Worm (Caenorhabditis elegans) whole organism, young adult: Measurements from ENCODE around the gene srx-101.

Source experiments
- B0035.1 ChIP-seq: sonication (generic microtip); optimal IDR thresholded peaks from 2 replicates; lab custom pipeline; 2016; ENCODE audit warnings: missing genetic modification characterization, mild to moderate bottlenecking, missing compliant biosample characterization, missing genotype, missing genetic modification reagents
- B0261.1 ChIP-seq: sonication (generic microtip); optimal IDR thresholded peaks from 2 replicates; lab custom pipeline; 2016; ENCODE audit warnings: mild to moderate bottlenecking, missing genetic modification characterization, moderate library complexity, missing compliant biosample characterization
- C17E4.6 ChIP-seq: fragments of 200-800 bp; sonication (Bioruptor generic); IDR thresholded peaks from 2 replicates; pipeline ENCODE4 v1.3.6; 2022; ENCODE audit warnings: missing genetic modification reagents, missing genetic modification characterization, missing compliant biosample characterization
- D2030.7 ChIP-seq: fragments of 200-800 bp; sonication (Bioruptor generic); IDR thresholded peaks from 2 replicates; pipeline ENCODE4 v1.3.6; 2022; ENCODE audit warnings: missing genetic modification reagents, missing genetic modification characterization, missing compliant biosample characterization
- F10E7.11 ChIP-seq: sonication (generic microtip); optimal IDR thresholded peaks from 2 replicates; lab custom pipeline; 2017; ENCODE audit warnings: mild to moderate bottlenecking, missing genetic modification characterization, moderate library complexity, missing compliant biosample characterization
- F33H1.4 ChIP-seq: fragments of 200-800 bp; sonication (Bioruptor generic); IDR thresholded peaks from 2 replicates; pipeline ENCODE4 v1.3.6; 2022; ENCODE audit warnings: missing genetic modification reagents, missing genetic modification characterization, missing compliant biosample characterization
- F37B4.10 ChIP-seq: fragments of 200-800 bp; sonication (Bioruptor generic); IDR thresholded peaks from 2 replicates; pipeline ENCODE4 v1.3.6; 2022; ENCODE audit warnings: missing genetic modification characterization, missing compliant biosample characterization
- F52B5.7 ChIP-seq: sonication (generic microtip); optimal IDR thresholded peaks from 2 replicates; lab custom pipeline; 2016; ENCODE audit warnings: mild to moderate bottlenecking, missing genetic modification characterization, missing compliant biosample characterization
- F57C9.4 ChIP-seq: sonication (generic microtip); optimal IDR thresholded peaks from 2 replicates; lab custom pipeline; 2017; ENCODE audit warnings: mild to moderate bottlenecking, missing genetic modification characterization, missing compliant biosample characterization
- K12H6.12 ChIP-seq: fragments of 200-800 bp; sonication (Bioruptor generic); optimal IDR thresholded peaks from 2 replicates; lab custom pipeline; 2018; ENCODE audit warnings: mild to moderate bottlenecking, missing genetic modification characterization, missing compliant biosample characterization
- T07F8.4 ChIP-seq: sonication (generic microtip); optimal IDR thresholded peaks from 2 replicates; lab custom pipeline; 2016; ENCODE audit warnings: mild to moderate bottlenecking, missing genetic modification characterization, moderate library complexity, missing compliant biosample characterization
- akir-1 ChIP-seq: fragments of 200-800 bp; sonication (Bioruptor generic); optimal IDR thresholded peaks from 2 replicates; lab custom pipeline; 2018; ENCODE audit warnings: mild to moderate bottlenecking, missing genetic modification characterization, moderate library complexity, missing compliant biosample characterization
- attf-3 ChIP-seq: fragments of 200-800 bp; sonication (Bioruptor generic); conservative IDR thresholded peaks from 2 replicates; pipeline ENCODE4 v1.3.6; 2022; ENCODE audit warnings: missing genetic modification reagents, missing genetic modification characterization, missing compliant biosample characterization
- attf-5 ChIP-seq: fragments of 200-800 bp; sonication (Bioruptor generic); optimal IDR thresholded peaks from 2 replicates; lab custom pipeline; 2018; ENCODE audit warnings: mild to moderate bottlenecking, missing genetic modification characterization, missing compliant biosample characterization
- ccch-3 ChIP-seq: fragments of 200-800 bp; sonication (Bioruptor generic); optimal IDR thresholded peaks from 2 replicates; lab custom pipeline; 2018; ENCODE audit warnings: mild to moderate bottlenecking, missing genetic modification characterization, missing compliant biosample characterization
- cebp-1 ChIP-seq, 2 experiments: fragments of 200-800 bp in 1 of 2; sonication (Bioruptor generic) in 1 of 2; sonication (generic microtip) in 1 of 2; IDR thresholded peaks in 1 of 2; optimal IDR thresholded peaks in 1 of 2; 2 replicates each; pipeline versions ENCODE4 v1.3.6 to Lab custom; 2017 to 2022; ENCODE audit warnings: missing compliant biosample characterization in 2 of 2, missing genetic modification characterization in 2 of 2, mild to moderate bottlenecking in 1 of 2, missing genetic modification reagents in 1 of 2, moderate library complexity in 1 of 2
- ceh-100 ChIP-seq: fragments of 200-800 bp; sonication (Bioruptor generic); IDR thresholded peaks from 2 replicates; pipeline ENCODE4 v1.3.6; 2022; ENCODE audit warnings: missing genetic modification reagents, missing genetic modification characterization, missing compliant biosample characterization
- die-1 ChIP-seq: sonication (generic microtip); optimal IDR thresholded peaks from 2 replicates; lab custom pipeline; 2016; ENCODE audit warnings: missing genotype, mild to moderate bottlenecking, missing genetic modification characterization, missing compliant biosample characterization
- dox-1 ChIP-seq: fragments of 200-800 bp; sonication (Bioruptor generic); IDR thresholded peaks from 2 replicates; pipeline ENCODE4 v1.3.6; 2022; ENCODE audit warnings: missing genetic modification reagents, missing genetic modification characterization, missing compliant biosample characterization
- efl-1 ChIP-seq: fragments of 150-350 bp; optimal IDR thresholded peaks from 2 replicates; lab custom pipeline; 2014; ENCODE audit warnings: missing biosample characterization, missing genetic modification reagents, missing genetic modification characterization
- egl-44 ChIP-seq: fragments of 200-800 bp; sonication (Bioruptor generic); IDR thresholded peaks from 2 replicates; pipeline ENCODE4 v1.3.6; 2022; ENCODE audit warnings: missing genetic modification reagents, missing genetic modification characterization, missing compliant biosample characterization
- ets-4 ChIP-seq: fragments of 200-800 bp; sonication (Bioruptor generic); optimal IDR thresholded peaks from 2 replicates; lab custom pipeline; 2018; ENCODE audit warnings: mild to moderate bottlenecking, missing genetic modification characterization, missing compliant biosample characterization
- lag-1 ChIP-seq: fragments of 200-800 bp; sonication (Bioruptor generic); IDR thresholded peaks from 2 replicates; pipeline ENCODE4 v1.3.6; 2022; ENCODE audit warnings: missing genetic modification reagents, missing genetic modification characterization, missing compliant biosample characterization
- let-607 ChIP-seq, 2 experiments: fragments of 200-800 bp in 1 of 2; sonication (Bioruptor generic) in 1 of 2; sonication (generic microtip) in 1 of 2; optimal IDR thresholded peaks; 2 replicates each; lab custom pipeline; 2016 to 2018; ENCODE audit warnings: mild to moderate bottlenecking in 2 of 2, missing compliant biosample characterization in 2 of 2, missing genetic modification characterization in 2 of 2, moderate library complexity in 2 of 2, missing genotype in 1 of 2
- lin-26 ChIP-seq: fragments of 200-800 bp; sonication (Bioruptor generic); IDR thresholded peaks from 2 replicates; pipeline ENCODE4 v1.3.6; 2022; ENCODE audit warnings: missing genetic modification reagents, missing genetic modification characterization, missing compliant biosample characterization
- mel-28 ChIP-seq: sonication (generic microtip); optimal IDR thresholded peaks from 2 replicates; lab custom pipeline; 2016; ENCODE audit warnings: borderline replicate concordance, mild to moderate bottlenecking, missing genetic modification characterization, missing compliant biosample characterization
- nfya-1 ChIP-seq: sonication (generic microtip); optimal IDR thresholded peaks from 2 replicates; lab custom pipeline; 2017; ENCODE audit warnings: antibody characterized with exemption, missing compliant biosample characterization, missing genetic modification characterization, borderline replicate concordance; ENCODE audit not compliant: insufficient read depth
- nfya-2 ChIP-seq: fragments of 200-800 bp; sonication (Bioruptor generic); IDR thresholded peaks from 2 replicates; pipeline ENCODE4 v1.3.6; 2022; ENCODE audit warnings: missing genetic modification reagents, missing genetic modification characterization, missing compliant biosample characterization
- nfyb-1 ChIP-seq: fragments of 200-800 bp; sonication (Bioruptor generic); IDR thresholded peaks from 2 replicates; pipeline ENCODE4 v1.3.6; 2022; ENCODE audit warnings: missing genetic modification reagents, missing genetic modification characterization, missing compliant biosample characterization
- nhr-179 ChIP-seq: sonication (generic microtip); optimal IDR thresholded peaks from 2 replicates; lab custom pipeline; 2016; ENCODE audit warnings: mild to moderate bottlenecking, missing genetic modification characterization, missing compliant biosample characterization
- nhr-80 ChIP-seq: sonication (generic microtip); optimal IDR thresholded peaks from 2 replicates; lab custom pipeline; 2016; ENCODE audit warnings: missing genetic modification characterization, missing compliant biosample characterization
- tbp1 ChIP-seq: fragments of 200-800 bp; sonication (Bioruptor generic); optimal IDR thresholded peaks from 2 replicates; lab custom pipeline; 2018; ENCODE audit warnings: mild to moderate bottlenecking, missing genetic modification characterization, missing compliant biosample characterization
- tbx-9 ChIP-seq: sonication (generic microtip); optimal IDR thresholded peaks from 2 replicates; lab custom pipeline; 2016; ENCODE audit warnings: borderline replicate concordance, missing genetic modification characterization, inconsistent platforms, missing compliant biosample characterization
- tlf-1 ChIP-seq: fragments of 200-800 bp; sonication (Bioruptor generic); optimal IDR thresholded peaks from 2 replicates; lab custom pipeline; 2018; ENCODE audit warnings: mild to moderate bottlenecking, missing genetic modification characterization, missing compliant biosample characterization
- ztf-25 ChIP-seq: fragments of 200-800 bp; sonication (Bioruptor generic); IDR thresholded peaks from 2 replicates; pipeline ENCODE4 v1.3.6; 2022; ENCODE audit warnings: missing genetic modification reagents, missing genetic modification characterization, missing compliant biosample characterization
- ztf-28 ChIP-seq: fragments of 200-800 bp; sonication (Bioruptor generic); IDR thresholded peaks from 2 replicates; pipeline ENCODE4 v1.3.6; 2022; ENCODE audit warnings: missing genetic modification reagents, missing genetic modification characterization, missing compliant biosample characterization

srx-101 gene

DNA sequence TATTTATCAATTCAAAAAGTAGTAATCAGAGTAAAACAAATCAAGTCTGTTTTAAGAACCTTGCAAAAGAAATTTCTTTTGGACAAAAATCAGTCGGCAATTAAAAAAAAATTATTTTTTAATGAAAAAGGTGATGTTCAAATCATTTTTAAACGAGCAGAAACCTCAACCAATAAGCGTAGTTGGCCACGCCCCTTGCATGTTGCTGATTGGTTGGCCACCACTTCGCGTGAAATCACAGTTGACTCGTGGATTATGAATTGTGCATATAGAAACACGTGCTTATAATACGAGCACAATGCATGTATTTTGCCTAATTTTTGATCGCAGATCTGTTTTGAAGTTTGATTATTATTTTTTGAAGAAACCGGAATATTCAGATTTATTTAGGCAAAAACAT is 25.4 kb downstream of the srx-101 start:
- no peak for TF ChIP-seq dox-1 (GFP tag; lab: Robert Waterston, UW)
- TF ChIP-seq nfyb-1 (GFP tag; lab: Robert Waterston, UW): 0 out of 2 replicates have a peak, but pooled peaks have one; percentile 50

ce11 chrII:3664470-3664869 is 26.1 kb downstream of the srx-101 start, which contains the start of gene F19B10.3:
Gene F19B10.3 (plus strand): TSS chrII:3664770.
- TF ChIP-seq F37B4.10 (GFP tag; lab: Robert Waterston, UW) (no peak), efl-1 (no peak), D2030.7 (no peak), ztf-28 (GFP tag; lab: Robert Waterston, UW) (no peak), nhr-80 (tag; lab: Kevin White, UChicago) (no peak), lin-26 (GFP tag; lab: Robert Waterston, UW) (no peak), F10E7.11 (no peak), tbp1 (GFP tag; lab: Kevin White, UChicago) (no peak), nfya-2 (GFP tag; lab: Robert Waterston, UW) (no peak), ztf-25 (no peak), lag-1 (GFP tag; lab: Robert Waterston, UW) (no peak), egl-44 (GFP tag; lab: Robert Waterston, UW) (no peak), nhr-179 (no peak), ets-4 (GFP tag; lab: Kevin White, UChicago) (no peak), ceh-100 (GFP tag; lab: Robert Waterston, UW) (no peak), nfya-1 (no peak), F57C9.4 (tag; lab: Kevin White, UChicago) (no peak), cebp-1 (GFP tag; IDR thresholded peaks at IDR 0.05; lab: Robert Waterston, UW) (no peak), cebp-1 (tag; optimal IDR thresholded peaks at IDR 0.05; lab: Kevin White, UChicago) (no peak), T07F8.4 (tag; lab: Kevin White, UChicago) (no peak), attf-5 (GFP tag; lab: Kevin White, UChicago) (no peak)

DNA sequence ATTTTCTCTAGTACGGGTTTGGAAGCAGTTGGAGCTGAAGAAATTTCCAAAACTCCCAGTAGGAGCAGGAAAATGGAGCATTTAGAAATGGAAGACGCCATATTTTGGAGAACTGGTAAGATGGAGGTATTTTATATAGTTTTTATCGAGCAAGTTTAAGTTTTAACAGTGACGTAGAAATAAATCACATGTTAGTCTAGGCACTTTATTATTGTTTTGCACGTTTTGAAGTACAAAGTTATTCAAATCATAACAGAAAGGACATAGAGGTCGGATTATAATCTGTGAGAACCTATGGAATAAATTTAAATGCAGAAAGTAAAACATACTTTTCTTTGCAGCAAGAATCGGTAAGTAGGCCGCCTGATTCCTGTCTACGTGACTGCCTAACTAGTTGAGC is 26.8 kb downstream of the srx-101 start, which contains the start of gene F19B10.6:
TSS of gene F19B10.6 (minus strand) at position 101 of the 400 bp plus-strand sequence.
- TF ChIP-seq F57C9.4 (tag; lab: Kevin White, UChicago) (no peak), C17E4.6 (GFP tag; lab: Robert Waterston, UW) (no peak), akir-1 (GFP tag; lab: Kevin White, UChicago) (no peak), K12H6.12 (tag; lab: Kevin White, UChicago) (no peak), F33H1.4 (GFP tag; lab: Robert Waterston, UW) (no peak), F52B5.7 (tag; lab: Kevin White, UChicago) (no peak), B0261.1 (no peak), ccch-3 (GFP tag; lab: Kevin White, UChicago) (no peak), tlf-1 (GFP tag; lab: Kevin White, UChicago) (no peak)

DNA sequence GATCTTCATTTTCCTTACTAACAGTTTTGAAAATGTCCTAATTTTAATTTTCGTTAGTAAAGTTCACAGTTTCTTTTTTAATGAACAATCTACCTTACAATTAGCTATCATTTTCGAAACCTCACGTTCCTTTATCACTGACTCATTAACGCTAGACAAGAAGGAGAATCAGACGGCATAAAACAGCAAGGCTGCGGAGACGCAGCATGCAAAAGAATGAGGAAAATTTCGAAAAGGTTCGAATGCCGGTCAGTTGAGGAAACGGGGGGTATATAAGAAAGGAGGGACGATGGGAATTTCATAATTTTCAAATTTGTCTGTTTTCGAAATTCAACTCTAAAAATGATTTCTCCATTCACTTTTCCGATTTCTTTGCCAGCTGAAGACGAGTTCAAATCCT is 28.6 kb downstream of the srx-101 start, which contains the start of gene F19B10.13:
TSS of gene F19B10.13 (plus strand) at position 343 of the 400 bp plus-strand sequence.
- TF ChIP-seq cebp-1 (GFP tag; IDR thresholded peaks at IDR 0.05; lab: Robert Waterston, UW) (peak; percentile 72), cebp-1 (tag; optimal IDR thresholded peaks at IDR 0.05; lab: Kevin White, UChicago) (peak; percentile 90), die-1 (tag; lab: Kevin White, UChicago) (no peak), nfya-2 (GFP tag; lab: Robert Waterston, UW) (no peak), attf-5 (GFP tag; lab: Kevin White, UChicago) (peak; percentile 55), dox-1 (GFP tag; lab: Robert Waterston, UW) (0 out of 2 replicates have a peak, but pooled peaks have one; percentile 28), nhr-80 (tag; lab: Kevin White, UChicago) (peak; percentile 48)

ce11 chrII:3659776-3660175 is 30.8 kb downstream of the srx-101 start, which contains the start of gene F19B10.4:
Gene F19B10.4 (plus strand): TSS chrII:3660076.
- TF ChIP-seq tbx-9 (tag; lab: Kevin White, UChicago) (no peak), dox-1 (GFP tag; lab: Robert Waterston, UW) (no peak), B0035.1 (tag; lab: Kevin White, UChicago) (no peak), mel-28 (tag; lab: Kevin White, UChicago) (no peak), attf-3 (GFP tag; lab: Robert Waterston, UW) (no peak), attf-5 (GFP tag; lab: Kevin White, UChicago) (no peak), T07F8.4 (tag; lab: Kevin White, UChicago) (no peak), let-607 (tag; optimal IDR thresholded peaks at IDR 0.05; lab: Kevin White, UChicago) (no peak)
